Worm (Caenorhabditis elegans): ENCODE measurements around the gene disl-2.

disl-2 gene

DNA sequence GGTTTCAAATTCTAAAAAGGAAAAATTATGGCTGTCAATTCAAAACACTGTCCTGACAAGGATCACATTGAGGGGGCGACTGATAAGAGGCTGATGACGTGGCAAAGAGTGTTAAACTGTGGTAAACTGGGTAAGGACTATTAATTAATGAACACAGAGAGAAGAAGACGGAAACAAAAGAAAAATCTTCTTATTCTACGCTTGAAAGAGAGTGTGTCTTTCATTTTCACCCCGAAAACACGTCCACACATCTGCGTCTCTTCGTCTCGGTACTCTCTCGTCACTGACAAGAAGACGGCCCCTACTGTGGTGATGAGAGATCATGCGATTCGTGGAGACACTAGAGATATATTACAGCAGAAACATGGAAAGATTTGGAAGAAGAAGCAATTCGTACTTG lies 21.6 kb upstream of the disl-2 start:
- TF ChIP-seq daf-16 (GFP tag; optimal IDR thresholded peaks at IDR 0.05): no peak
- peak; percentile 67 for TF ChIP-seq daf-16 (tag; optimal IDR thresholded peaks at IDR 0.05)
- TF ChIP-seq F49E8.2 (tag; optimal IDR thresholded peaks at IDR 0.05; ENCODE audit: borderline replicate concordance): no peak
- peak; percentile 27 for TF ChIP-seq rbr-2 (tag; optimal IDR thresholded peaks at IDR 0.05)
- TF ChIP-seq nhr-111 (GFP tag; optimal IDR thresholded peaks at IDR 0.05): no peak
- TF ChIP-seq pqm-1 (tag; optimal IDR thresholded peaks at IDR 0.05): peak; percentile 25
- TF ChIP-seq hmg-1.1 (GFP tag; IDR thresholded peaks at IDR 0.05): 0 out of 2 replicates have a peak, but pooled peaks have one; percentile 11
- TF ChIP-seq ctbp-1 (GFP tag; IDR thresholded peaks at IDR 0.05): no peak
- TF ChIP-seq egl-43 (GFP tag; IDR thresholded peaks at IDR 0.05): no peak
- TF ChIP-seq unc-39 (tag; optimal IDR thresholded peaks at IDR 0.05): no peak
- no peak for TF ChIP-seq lim-7 (GFP tag; IDR thresholded peaks at IDR 0.05)
- TF ChIP-seq zip-11 (GFP tag; IDR thresholded peaks at IDR 0.05): no peak
- peak in 1 of 2 experiments; percentile 18 for TF ChIP-seq hif-1 (tag; optimal IDR thresholded peaks at IDR 0.05)
- peak; percentile 13 for TF ChIP-seq nhr-48 (tag; optimal IDR thresholded peaks at IDR 0.05)
- TF ChIP-seq daf-8 (GFP tag; IDR thresholded peaks at IDR 0.05): no peak
- TF ChIP-seq sdz-12 (GFP tag; optimal IDR thresholded peaks at IDR 0.05): no peak
- no peak for TF ChIP-seq nhr-25 (tag; optimal IDR thresholded peaks at IDR 0.05; ENCODE audit: borderline replicate concordance, insufficient read depth)
- TF ChIP-seq mxl-3 (GFP tag; optimal IDR thresholded peaks at IDR 0.05): peak; percentile 61
- no peak for TF ChIP-seq dmd-9 (GFP tag; IDR thresholded peaks at IDR 0.05)
- peak in 1 of 2 experiments; percentile 22 for TF ChIP-seq unc-62 (GFP tag; optimal IDR thresholded peaks at IDR 0.05 in 1 of 2)
- TF ChIP-seq unc-62 (tag; optimal IDR thresholded peaks at IDR 0.05): no peak
- TF ChIP-seq lin-38 (GFP tag; IDR thresholded peaks at IDR 0.05): peak; percentile 33; the same call in 1 of the 2 replicates
- TF ChIP-seq php-3 (GFP tag; IDR thresholded peaks at IDR 0.05): no peak
- TF ChIP-seq nhr-28 (tag; optimal IDR thresholded peaks at IDR 0.05): peak; percentile 56
- no peak for TF ChIP-seq saeg-2 (GFP tag; IDR thresholded peaks at IDR 0.05)
- no peak for TF ChIP-seq ceh-62 (tag; optimal IDR thresholded peaks at IDR 0.05)
- TF ChIP-seq arid-1 (GFP tag; conservative IDR thresholded peaks at IDR 0.05): no peak
- no peak for TF ChIP-seq dpl-1 (GFP tag; optimal IDR thresholded peaks at IDR 0.05)
- TF ChIP-seq madf-5 (GFP tag; IDR thresholded peaks at IDR 0.05): no peak
- no peak for TF ChIP-seq nhr-237 (tag; optimal IDR thresholded peaks at IDR 0.05)
- TF ChIP-seq F44E2.7 (GFP tag; IDR thresholded peaks at IDR 0.05): no peak
- TF ChIP-seq mdt-29 (GFP tag; IDR thresholded peaks at IDR 0.05): no peak
- no peak for TF ChIP-seq T20F7.1 (GFP tag; optimal IDR thresholded peaks at IDR 0.05)
- no peak for TF ChIP-seq nhr-77 (tag; optimal IDR thresholded peaks at IDR 0.05)
- no peak for TF ChIP-seq gei-8 (GFP tag; optimal IDR thresholded peaks at IDR 0.05)
- TF ChIP-seq set-16 (GFP tag; IDR thresholded peaks at IDR 0.05): no peak
- TF ChIP-seq lir-3 (tag; optimal IDR thresholded peaks at IDR 0.05): no peak
- no peak for TF ChIP-seq vab-7 (GFP tag; IDR thresholded peaks at IDR 0.05)
- no peak for TF ChIP-seq dmd-8 (GFP tag; IDR thresholded peaks at IDR 0.05)
- no peak for TF ChIP-seq lin-29 (GFP tag; IDR thresholded peaks at IDR 0.05)
- peak; percentile 20 for TF ChIP-seq nhr-11 (tag; optimal IDR thresholded peaks at IDR 0.05)
- TF ChIP-seq duxl-1 (tag; optimal IDR thresholded peaks at IDR 0.05; ENCODE audit: poor library complexity): no peak
- TF ChIP-seq F10B5.3 (tag; optimal IDR thresholded peaks at IDR 0.05): no peak
- peak in 1 of 2 experiments; percentile 18 for TF ChIP-seq lsy-2 (tag; optimal IDR thresholded peaks at IDR 0.05)
- TF ChIP-seq dmd-6 (GFP tag; IDR thresholded peaks at IDR 0.05): peak; percentile 71
- TF ChIP-seq pha-4 (GFP tag; IDR thresholded peaks at IDR 0.05): 0 out of 2 replicates have a peak, but pooled peaks have one; percentile 5
- no peak for TF ChIP-seq pha-4 (tag; optimal IDR thresholded peaks at IDR 0.05)
- no peak for TF ChIP-seq ceh-32 (tag; optimal IDR thresholded peaks at IDR 0.05; ENCODE audit: poor library complexity)
- TF ChIP-seq unc-130 (GFP tag; optimal IDR thresholded peaks at IDR 0.05): no peak
- TF ChIP-seq tra-1 (GFP tag; IDR thresholded peaks at IDR 0.05): no peak
- no peak for TF ChIP-seq Y48G9A.11 (GFP tag; IDR thresholded peaks at IDR 0.05)
- TF ChIP-seq T26A8.4 (GFP tag; IDR thresholded peaks at IDR 0.05): no peak
